Fruit fly (Drosophila melanogaster) whole organism, embryonic: ENCODE measurements around the gene Cyp4d1.

Experiments used
- Adf1 ChIP-seq: fragments of 200-800 bp; sonication (Bioruptor generic); IDR thresholded peaks from 2 replicates; pipeline ENCODE4 v1.3.6; 2022; ENCODE audit warnings: missing biosample characterization, missing genetic modification characterization
- Blimp-1 ChIP-seq: fragments of 200-800 bp; sonication (Bioruptor generic); optimal IDR thresholded peaks from 3 replicates; lab custom pipeline; 2018; ENCODE audit warnings: missing biosample characterization, missing genetic modification characterization, mild to moderate bottlenecking, moderate library complexity, missing genetic modification reagents
- CG13287 ChIP-seq: fragments of 200-800 bp; sonication (Bioruptor generic); IDR thresholded peaks from 2 replicates; pipeline ENCODE4 v1.3.6; 2022; ENCODE audit warnings: missing biosample characterization, missing genetic modification characterization; ENCODE audit not compliant: partially characterized antibody
- CG14050 ChIP-seq: fragments of 200-800 bp; sonication (Bioruptor generic); IDR thresholded peaks from 3 replicates; pipeline ENCODE4 v1.3.6; 2022; ENCODE audit warnings: missing biosample characterization, missing genetic modification characterization
- CG15601 ChIP-seq: fragments of 200-800 bp; sonication (Bioruptor generic); optimal IDR thresholded peaks from 3 replicates; lab custom pipeline; 2019; ENCODE audit warnings: missing biosample characterization, mild to moderate bottlenecking, missing genetic modification characterization, moderate library complexity
- CG1603 ChIP-seq: fragments of 200-800 bp; sonication (Bioruptor generic); optimal IDR thresholded peaks from 2 replicates; lab custom pipeline; 2019; ENCODE audit warnings: missing biosample characterization, mild to moderate bottlenecking, missing genetic modification characterization, moderate library complexity
- CG2202 ChIP-seq: fragments of 200-800 bp; sonication (Bioruptor generic); optimal IDR thresholded peaks from 2 replicates; lab custom pipeline; 2018; ENCODE audit warnings: missing biosample characterization, mild to moderate bottlenecking, missing genetic modification characterization
- CG3065 ChIP-seq: fragments of 200-800 bp; sonication (Bioruptor generic); optimal IDR thresholded peaks from 2 replicates; lab custom pipeline; 2016; ENCODE audit warnings: missing biosample characterization, missing genetic modification characterization
- CG31365 ChIP-seq: fragments of 200-800 bp; sonication (Bioruptor generic); optimal IDR thresholded peaks from 2 replicates; lab custom pipeline; 2018; ENCODE audit warnings: missing biosample characterization, mild to moderate bottlenecking, missing genetic modification characterization
- CG3163 ChIP-seq: fragments of 200-800 bp; sonication (Bioruptor generic); optimal IDR thresholded peaks from 3 replicates; lab custom pipeline; 2016; ENCODE audit warnings: missing biosample characterization, missing genetic modification characterization
- CG34224 ChIP-seq: fragments of 200-800 bp; sonication (Bioruptor generic); IDR thresholded peaks from 3 replicates; pipeline ENCODE4 v1.3.6; 2022; ENCODE audit warnings: missing biosample characterization, missing genetic modification characterization; ENCODE audit not compliant: partially characterized antibody
- CG4328 ChIP-seq: fragments of 200-800 bp; sonication (Bioruptor generic); optimal IDR thresholded peaks from 3 replicates; lab custom pipeline; 2017; ENCODE audit warnings: missing biosample characterization, missing genetic modification reagents, missing genetic modification characterization
- CG4820 ChIP-seq: fragments of 200-800 bp; sonication (Bioruptor generic); optimal IDR thresholded peaks from 3 replicates; lab custom pipeline; 2016; ENCODE audit warnings: missing biosample characterization, missing genetic modification characterization
- CG7745 ChIP-seq: fragments of 200-800 bp; sonication (Bioruptor generic); optimal IDR thresholded peaks from 2 replicates; lab custom pipeline; 2018; ENCODE audit warnings: missing biosample characterization, mild to moderate bottlenecking, missing genetic modification characterization, moderate library complexity
- CHES-1-like ChIP-seq: fragments of 200-800 bp; sonication (Bioruptor generic); optimal IDR thresholded peaks from 2 replicates; lab custom pipeline; 2016; ENCODE audit warnings: missing biosample characterization, missing genetic modification characterization
- Ets65A ChIP-seq: fragments of 200-800 bp; sonication (Bioruptor generic); peaks from one replicate; lab custom pipeline; 2016; ENCODE audit warnings: missing biosample characterization, missing genetic modification characterization
- Ets97D ChIP-seq: fragments of 200-800 bp; sonication (Bioruptor generic); optimal IDR thresholded peaks from 3 replicates; lab custom pipeline; 2016; ENCODE audit warnings: missing biosample characterization, missing genetic modification characterization
- Fer1 ChIP-seq: fragments of 200-800 bp; sonication (Bioruptor generic); optimal IDR thresholded peaks from 2 replicates; lab custom pipeline; 2017; ENCODE audit warnings: missing biosample characterization, mild to moderate bottlenecking, missing genetic modification characterization
- HLH54F ChIP-seq: fragments of 200-800 bp; sonication (Bioruptor generic); optimal IDR thresholded peaks from 3 replicates; lab custom pipeline; 2016; ENCODE audit warnings: missing biosample characterization, missing genetic modification characterization
- Hr51 ChIP-seq, 2 experiments: fragments of 200-800 bp; sonication (Bioruptor generic); optimal IDR thresholded peaks; 2 replicates in 1 of 2; 3 replicates in 1 of 2; lab custom pipeline; 2016 to 2018; ENCODE audit warnings: missing biosample characterization in 2 of 2, missing genetic modification characterization in 2 of 2, mild to moderate bottlenecking in 1 of 2, moderate library complexity in 1 of 2
- Lim3 ChIP-seq: fragments of 200-800 bp; sonication (Bioruptor generic); IDR thresholded peaks from 2 replicates; pipeline ENCODE4 v1.3.6; 2022; ENCODE audit warnings: missing biosample characterization, missing genetic modification characterization
- MESR4 ChIP-seq: fragments of 200-800 bp; sonication (Bioruptor generic); optimal IDR thresholded peaks from 2 replicates; lab custom pipeline; 2018; ENCODE audit warnings: missing biosample characterization, mild to moderate bottlenecking, missing genetic modification characterization, moderate library complexity
- Max ChIP-seq: fragments of 200-800 bp; sonication (Bioruptor generic); optimal IDR thresholded peaks from 2 replicates; lab custom pipeline; 2016; ENCODE audit warnings: missing biosample characterization, mild to moderate bottlenecking, missing genetic modification characterization
- Nf-YC ChIP-seq: fragments of 200-800 bp; optimal IDR thresholded peaks from 3 replicates; lab custom pipeline; 2019; ENCODE audit warnings: missing biosample characterization, mild to moderate bottlenecking, missing genetic modification characterization, moderate library complexity
- Opbp ChIP-seq: fragments of 200-800 bp; sonication (Bioruptor generic); IDR thresholded peaks from 3 replicates; pipeline ENCODE4 v1.3.6; 2022; ENCODE audit warnings: missing biosample characterization, missing genetic modification characterization; ENCODE audit not compliant: partially characterized antibody
- Optix ChIP-seq: fragments of 200-800 bp; sonication (Bioruptor generic); IDR thresholded peaks from 3 replicates; pipeline ENCODE4 v1.3.6; 2022; ENCODE audit warnings: missing biosample characterization, missing genetic modification characterization
- Rfx ChIP-seq: fragments of 200-800 bp; sonication (Bioruptor generic); IDR thresholded peaks from 2 replicates; pipeline ENCODE4 v1.3.6; 2022; ENCODE audit warnings: missing biosample characterization, missing genetic modification characterization
- Scr ChIP-seq: fragments of 200-800 bp; sonication (Bioruptor generic); IDR thresholded peaks from 2 replicates; pipeline ENCODE4 v1.3.6; 2022; ENCODE audit warnings: missing biosample characterization, missing genetic modification characterization; ENCODE audit not compliant: partially characterized antibody
- Sin3A ChIP-seq: fragments of >200 bp; optimal IDR thresholded peaks from 2 replicates; lab custom pipeline; 2018
- Six4 ChIP-seq: fragments of 200-800 bp; sonication (Bioruptor generic); optimal IDR thresholded peaks from 2 replicates; lab custom pipeline; 2016; ENCODE audit warnings: missing biosample characterization, missing genetic modification characterization
- Spps ChIP-seq: fragments of 200-800 bp; sonication (Bioruptor generic); optimal IDR thresholded peaks from 2 replicates; lab custom pipeline; 2018; ENCODE audit warnings: missing biosample characterization, mild to moderate bottlenecking, missing genetic modification characterization
- Tbp ChIP-seq: fragments of >200 bp; optimal IDR thresholded peaks from 2 replicates; lab custom pipeline; 2018; ENCODE audit warnings: missing biosample characterization, missing genetic modification characterization
- YL-1 ChIP-seq: fragments of 200-800 bp; sonication (Bioruptor generic); optimal IDR thresholded peaks from 3 replicates; lab custom pipeline; 2017; ENCODE audit warnings: missing biosample characterization, mild to moderate bottlenecking, missing genetic modification characterization
- btn ChIP-seq: fragments of 200-800 bp; sonication (Bioruptor generic); optimal IDR thresholded peaks from 2 replicates; lab custom pipeline; 2016; ENCODE audit warnings: missing biosample characterization, missing genetic modification characterization
- crc ChIP-seq: fragments of 200-800 bp; sonication (Bioruptor generic); optimal IDR thresholded peaks from 2 replicates; lab custom pipeline; 2016; ENCODE audit warnings: missing biosample characterization, missing genetic modification characterization
- danr ChIP-seq: fragments of 200-800 bp; sonication (Bioruptor generic); IDR thresholded peaks from 2 replicates; pipeline ENCODE4 v1.3.6; 2022; ENCODE audit warnings: missing biosample characterization, missing genetic modification characterization
- ems ChIP-seq: fragments of 200-800 bp; sonication (Bioruptor generic); optimal IDR thresholded peaks from 3 replicates; lab custom pipeline; 2016; ENCODE audit warnings: missing biosample characterization, missing genetic modification characterization
- en ChIP-seq: fragments of 200-800 bp; sonication (Bioruptor generic); optimal IDR thresholded peaks from 2 replicates; lab custom pipeline; 2016; ENCODE audit warnings: missing biosample characterization, missing genetic modification characterization
- gcm2 ChIP-seq: fragments of 200-800 bp; sonication (Bioruptor generic); optimal IDR thresholded peaks from 2 replicates; lab custom pipeline; 2016; ENCODE audit warnings: missing biosample characterization, missing genetic modification characterization
- her ChIP-seq: fragments of 200-800 bp; sonication (Bioruptor generic); optimal IDR thresholded peaks from 2 replicates; lab custom pipeline; 2016; ENCODE audit warnings: missing biosample characterization, missing genetic modification characterization
- kni ChIP-seq: fragments of 200-800 bp; sonication (Bioruptor generic); optimal IDR thresholded peaks from 3 replicates; lab custom pipeline; 2017; ENCODE audit warnings: mild to moderate bottlenecking, missing biosample characterization, missing genetic modification reagents, missing genetic modification characterization
- lab ChIP-seq: fragments of 200-800 bp; sonication (Bioruptor generic); optimal IDR thresholded peaks from 3 replicates; lab custom pipeline; 2017; ENCODE audit warnings: missing biosample characterization, missing genetic modification characterization, mild to moderate bottlenecking, moderate library complexity, missing genetic modification reagents
- mam ChIP-seq: fragments of 200-800 bp; sonication (Bioruptor generic); optimal IDR thresholded peaks from 3 replicates; lab custom pipeline; 2016; ENCODE audit warnings: missing biosample characterization, missing genetic modification characterization
- mld ChIP-seq: fragments of 200-800 bp; sonication (Bioruptor generic); IDR thresholded peaks from 3 replicates; pipeline ENCODE4 v1.3.6; 2022; ENCODE audit warnings: missing biosample characterization, missing genetic modification characterization; ENCODE audit not compliant: partially characterized antibody
- prd ChIP-seq, 3 experiments: fragments of >200 bp in 2 of 3; fragments of 200-800 bp in 1 of 3; sonication (Bioruptor generic) in 1 of 3; optimal IDR thresholded peaks in 2 of 3; IDR thresholded peaks in 1 of 3; 2 replicates in 2 of 3; 3 replicates in 1 of 3; pipeline versions ENCODE4 v1.3.6 to Lab custom; 2017 to 2022; ENCODE audit warnings: missing biosample characterization in 1 of 3, missing genetic modification characterization in 1 of 3
- stc ChIP-seq: fragments of 200-800 bp; sonication (Bioruptor generic); IDR thresholded peaks from 2 replicates; pipeline ENCODE4 v1.3.6; 2022; ENCODE audit warnings: missing biosample characterization, missing genetic modification characterization
- trem ChIP-seq: fragments of 200-800 bp; optimal IDR thresholded peaks from 3 replicates; lab custom pipeline; 2019; ENCODE audit warnings: missing biosample characterization, mild to moderate bottlenecking, missing genetic modification characterization, moderate library complexity
- trh ChIP-seq: fragments of 200-800 bp; sonication (Bioruptor generic); optimal IDR thresholded peaks from 2 replicates; lab custom pipeline; 2016; ENCODE audit warnings: missing biosample characterization, missing genetic modification characterization
- ttk ChIP-seq: fragments of 200-800 bp; sonication (Bioruptor generic); IDR thresholded peaks from 2 replicates; pipeline ENCODE4 v2.1.2; 2022; ENCODE audit warnings: missing biosample characterization, missing genetic modification characterization
- vfl ChIP-seq: fragments of 200-800 bp; sonication (Bioruptor generic); optimal IDR thresholded peaks from 2 replicates; lab custom pipeline; 2016; ENCODE audit warnings: missing biosample characterization, missing genetic modification characterization
- vvl ChIP-seq: fragments of 200-800 bp; sonication (Bioruptor generic); IDR thresholded peaks from 2 replicates; pipeline ENCODE4 v1.3.6; 2022; ENCODE audit warnings: missing biosample characterization, missing genetic modification characterization

Gene Cyp4d1

DNA sequence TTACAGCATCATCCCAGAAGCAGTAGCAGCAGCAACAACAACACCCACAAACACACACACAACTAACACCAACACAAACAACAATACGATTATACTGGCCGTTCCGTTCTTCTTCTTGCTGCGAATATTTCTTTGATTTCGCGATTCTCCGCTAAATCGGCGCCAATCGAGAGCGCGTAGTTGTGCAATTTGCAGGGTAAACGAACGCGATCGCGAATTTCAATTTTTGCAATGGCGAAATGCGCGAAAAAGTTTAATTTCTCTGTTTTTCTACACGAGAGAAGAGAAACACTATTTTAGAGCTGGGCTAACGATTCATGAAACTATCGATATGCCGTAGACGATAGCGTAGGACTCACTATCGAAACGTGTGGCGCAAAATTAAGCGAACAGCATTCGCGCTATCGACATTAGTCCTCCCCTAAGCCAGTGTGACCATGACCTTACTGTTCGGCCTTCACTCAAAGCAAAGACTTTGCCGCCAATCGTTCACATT, 3.3 kb downstream of the Cyp4d1 start, which contains the start of gene wapl (continued):
- TF ChIP-seq stc, result no peak
- no peak for TF ChIP-seq CG4328
- peak; percentile 94 for TF ChIP-seq Scr (GFP tag; lab: Robert Waterston, UW)
- no peak for TF ChIP-seq trh (GFP tag; lab: Kevin White, UChicago)
- TF ChIP-seq CG7745, result no peak
- peak; percentile 19 for TF ChIP-seq lab (GFP tag; lab: Kevin White, UChicago)
- TF ChIP-seq Tbp (GFP tag; lab: Kevin White, UChicago), result no peak
- TF ChIP-seq ems, result peak; percentile 9
- no peak for TF ChIP-seq CG31365 (tag; lab: Kevin White, UChicago)
- peak; percentile 75 for TF ChIP-seq trem
- peak; percentile 64 for TF ChIP-seq her (GFP tag; lab: Kevin White, UChicago)
- TF ChIP-seq Max (GFP tag; lab: Kevin White, UChicago), result no peak
- peak; percentile 87 for TF ChIP-seq mld
- TF ChIP-seq CG2202, result peak; percentile 5
- no peak for TF ChIP-seq Lim3
- TF ChIP-seq mam (GFP tag; lab: Kevin White, UChicago), result peak; percentile 24
- TF ChIP-seq Spps (tag; lab: Kevin White, UChicago), result no peak
- TF ChIP-seq CG3065, result no peak
- TF ChIP-seq YL-1 (GFP tag; lab: Kevin White, UChicago), result peak; percentile 36
- peak; percentile 86 for TF ChIP-seq MESR4 (GFP tag; lab: Kevin White, UChicago)
- peak; percentile 93 for TF ChIP-seq CG34224 (GFP tag; lab: Robert Waterston, UW)
- TF ChIP-seq CG14050 (GFP tag; lab: Robert Waterston, UW), result no peak
- TF ChIP-seq gcm2 (GFP tag; lab: Kevin White, UChicago), result peak; percentile 48
- peak; percentile 47 for TF ChIP-seq HLH54F (GFP tag; lab: Kevin White, UChicago)
- TF ChIP-seq btn (GFP tag; lab: Kevin White, UChicago), result no peak
- TF ChIP-seq vfl, result peak; percentile 26
- TF ChIP-seq prd (optimal IDR thresholded peaks at IDR 0.05; lab: Kevin White, UChicago), result no peak
- peak; percentile 32; the same call in 1 of the 3 replicates for TF ChIP-seq prd (GFP tag; IDR thresholded peaks at IDR 0.05; lab: Robert Waterston, UW)
- TF ChIP-seq Adf1 (GFP tag; lab: Robert Waterston, UW), result no peak
- peak; percentile 82 for TF ChIP-seq Sin3A (lab: Kevin White, UChicago)
- TF ChIP-seq CG4820 (GFP tag; lab: Kevin White, UChicago), result no peak
- peak; percentile 21 for TF ChIP-seq Nf-YC
- peak; percentile 37 for TF ChIP-seq CHES-1-like (GFP tag; lab: Kevin White, UChicago)
- no peak for TF ChIP-seq Six4 (GFP tag; lab: Kevin White, UChicago)
- TF ChIP-seq Optix, result no peak
- peak; percentile 11 for TF ChIP-seq CG15601 (tag; lab: Kevin White, UChicago)
- peak; percentile 96 for TF ChIP-seq CG13287 (GFP tag; lab: Robert Waterston, UW)
- TF ChIP-seq kni (GFP tag; lab: Kevin White, UChicago), result no peak
- peak in 1 of 2 experiments; percentile 45 for TF ChIP-seq Hr51 (GFP tag; optimal IDR thresholded peaks at IDR 0.05; lab: Kevin White, UChicago)
- peak; percentile 97 for TF ChIP-seq Opbp (GFP tag; lab: Robert Waterston, UW)
- TF ChIP-seq Ets65A, result peak; percentile 75
- TF ChIP-seq crc (GFP tag; lab: Kevin White, UChicago), result no peak
- TF ChIP-seq CG3163, result peak; percentile 6
- no peak for TF ChIP-seq ttk (GFP tag; lab: Robert Waterston, UW)
- TF ChIP-seq Blimp-1 (GFP tag; lab: Kevin White, UChicago), result peak; percentile 6
- TF ChIP-seq Fer1 (GFP tag; lab: Kevin White, UChicago), result peak; percentile 19
- TF ChIP-seq Rfx (GFP tag; lab: Robert Waterston, UW), result peak; percentile 71
- peak; percentile 61 for TF ChIP-seq vvl
- TF ChIP-seq Ets97D (GFP tag; lab: Kevin White, UChicago), result peak; percentile 63
- TF ChIP-seq danr (GFP tag; lab: Robert Waterston, UW), result no peak
- no peak for TF ChIP-seq en (GFP tag; lab: Kevin White, UChicago)
- peak; percentile 85 for TF ChIP-seq CG1603 (tag; lab: Kevin White, UChicago)
